Fruit fly (Drosophila melanogaster) whole organism, embryonic: ENCODE measurements around the gene CG32320.

Source experiments
- CG11247 ChIP-seq: fragments of 200-800 bp; sonication (Bioruptor generic); IDR thresholded peaks from 2 replicates; pipeline ENCODE4 v1.3.6; 2022; ENCODE audit warnings: missing biosample characterization, missing genetic modification characterization
- CG11398 ChIP-seq: fragments of 200-800 bp; sonication (Bioruptor generic); optimal IDR thresholded peaks from 2 replicates; lab custom pipeline; 2016; ENCODE audit warnings: missing biosample characterization, missing genetic modification characterization
- CG12391 ChIP-seq: fragments of 200-800 bp; sonication (Bioruptor generic); optimal IDR thresholded peaks from 3 replicates; lab custom pipeline; 2018; ENCODE audit warnings: missing biosample characterization, mild to moderate bottlenecking, missing genetic modification characterization, moderate library complexity
- CG12942 ChIP-seq: fragments of 200-800 bp; sonication (Bioruptor generic); optimal IDR thresholded peaks from 3 replicates; lab custom pipeline; 2016; ENCODE audit warnings: missing biosample characterization, missing genetic modification characterization
- CG13296 ChIP-seq: fragments of 200-800 bp; sonication (Bioruptor generic); optimal IDR thresholded peaks from 3 replicates; lab custom pipeline; 2018; ENCODE audit warnings: missing biosample characterization, mild to moderate bottlenecking, missing genetic modification characterization
- CG15269 ChIP-seq: fragments of 200-800 bp; sonication (Bioruptor generic); optimal IDR thresholded peaks from 2 replicates; lab custom pipeline; 2018; ENCODE audit warnings: missing biosample characterization, mild to moderate bottlenecking, missing genetic modification characterization, moderate library complexity
- CG15696 ChIP-seq: fragments of 200-800 bp; sonication (Bioruptor generic); optimal IDR thresholded peaks from 2 replicates; lab custom pipeline; 2019; ENCODE audit warnings: missing biosample characterization, mild to moderate bottlenecking, missing genetic modification characterization, moderate library complexity
- CG17912 ChIP-seq: fragments of 200-800 bp; sonication (Bioruptor generic); optimal IDR thresholded peaks from 2 replicates; lab custom pipeline; 2018; ENCODE audit warnings: missing biosample characterization, mild to moderate bottlenecking, missing genetic modification characterization
- CG2875 ChIP-seq: fragments of 200-800 bp; sonication (Bioruptor generic); optimal IDR thresholded peaks from 2 replicates; lab custom pipeline; 2017; ENCODE audit warnings: missing biosample characterization, mild to moderate bottlenecking, missing genetic modification characterization, missing genetic modification reagents
- CG31224 ChIP-seq: fragments of 200-800 bp; sonication (Bioruptor generic); IDR thresholded peaks from 2 replicates; pipeline ENCODE4 v1.3.6; 2022; ENCODE audit warnings: missing biosample characterization, missing genetic modification characterization
- CG3726 ChIP-seq: fragments of 200-800 bp; sonication (Bioruptor generic); IDR thresholded peaks from 3 replicates; pipeline ENCODE4, ENCODE4 v1.3.6; 2022; ENCODE audit warnings: missing biosample characterization, missing genetic modification characterization
- CG4617 ChIP-seq: fragments of 200-800 bp; sonication (Bioruptor generic); optimal IDR thresholded peaks from 3 replicates; lab custom pipeline; 2016; ENCODE audit warnings: missing biosample characterization, missing genetic modification characterization, borderline replicate concordance
- CG4854 ChIP-seq: fragments of 200-800 bp; sonication (Bioruptor generic); optimal IDR thresholded peaks from 2 replicates; lab custom pipeline; 2016; ENCODE audit warnings: missing biosample characterization, missing genetic modification characterization, inconsistent platforms
- CG5245 ChIP-seq: fragments of 200-800 bp; sonication (Bioruptor generic); optimal IDR thresholded peaks from 3 replicates; lab custom pipeline; 2016; ENCODE audit warnings: missing biosample characterization, missing genetic modification characterization
- CG6654 ChIP-seq: fragments of 200-800 bp; sonication (Bioruptor generic); optimal IDR thresholded peaks from 2 replicates; lab custom pipeline; 2017; ENCODE audit warnings: missing biosample characterization, mild to moderate bottlenecking, missing genetic modification characterization
- CG6765 ChIP-seq: fragments of 200-800 bp; sonication (Bioruptor generic); optimal IDR thresholded peaks from 3 replicates; lab custom pipeline; 2017; ENCODE audit warnings: missing biosample characterization, mild to moderate bottlenecking, missing genetic modification characterization
- CG7786 ChIP-seq: fragments of 200-800 bp; sonication (Bioruptor generic); optimal IDR thresholded peaks from 2 replicates; lab custom pipeline; 2016; ENCODE audit warnings: missing biosample characterization, missing genetic modification characterization
- CG7928 ChIP-seq: fragments of 200-800 bp; sonication (Bioruptor generic); optimal IDR thresholded peaks from 2 replicates; lab custom pipeline; 2017; ENCODE audit warnings: missing biosample characterization, mild to moderate bottlenecking, missing genetic modification characterization
- CG7963 ChIP-seq: fragments of 200-800 bp; sonication (Bioruptor generic); IDR thresholded peaks from 3 replicates; pipeline ENCODE4 v1.3.6; 2022; ENCODE audit warnings: missing biosample characterization, missing genetic modification characterization; ENCODE audit not compliant: partially characterized antibody
- CG7987 ChIP-seq: fragments of 200-800 bp; sonication (Bioruptor generic); optimal IDR thresholded peaks from 2 replicates; lab custom pipeline; 2018; ENCODE audit warnings: missing biosample characterization, mild to moderate bottlenecking, missing genetic modification characterization, moderate library complexity
- CG8388 ChIP-seq: fragments of 200-800 bp; sonication (Bioruptor generic); optimal IDR thresholded peaks from 2 replicates; lab custom pipeline; 2019; ENCODE audit warnings: missing biosample characterization, mild to moderate bottlenecking, missing genetic modification characterization, moderate library complexity
- Camta ChIP-seq: fragments of 200-800 bp; sonication (Bioruptor generic); optimal IDR thresholded peaks from 2 replicates; lab custom pipeline; 2016; ENCODE audit warnings: missing biosample characterization, missing genetic modification characterization
- CoRest ChIP-seq: fragments of 200-800 bp; sonication (Bioruptor generic); optimal IDR thresholded peaks from 3 replicates; lab custom pipeline; 2018; ENCODE audit warnings: missing biosample characterization, mild to moderate bottlenecking, missing genetic modification characterization, moderate library complexity
- Dbx ChIP-seq: fragments of 200-800 bp; sonication (Bioruptor generic); IDR thresholded peaks from 3 replicates; pipeline ENCODE4 v1.3.6; 2022; ENCODE audit warnings: missing biosample characterization, missing genetic modification characterization
- Dfd ChIP-seq, 2 experiments: fragments of >200 bp; optimal IDR thresholded peaks; 2 replicates each; lab custom pipeline; 2017; ENCODE audit warnings: missing biosample characterization in 2 of 2, missing genetic modification characterization in 2 of 2
- Dip2 ChIP-seq: fragments of 200-800 bp; sonication (Bioruptor generic); IDR thresholded peaks from 2 replicates; pipeline ENCODE4 v1.3.6; 2022; ENCODE audit warnings: missing biosample characterization, missing genetic modification characterization
- Eip74EF ChIP-seq, 2 experiments: fragments of 200-800 bp in 1 of 2; fragments of >200 bp in 1 of 2; sonication (Bioruptor generic) in 1 of 2; optimal IDR thresholded peaks; 2 replicates each; lab custom pipeline; 2017 to 2019; ENCODE audit warnings: missing biosample characterization in 2 of 2, missing genetic modification characterization in 2 of 2, mild to moderate bottlenecking in 1 of 2, moderate library complexity in 1 of 2
- Gug ChIP-seq: fragments of 200-800 bp; sonication (Bioruptor generic); IDR thresholded peaks from 4 replicates; pipeline ENCODE4 v1.3.6; 2022; ENCODE audit warnings: missing biosample characterization, missing genetic modification characterization
- HHEX ChIP-seq: fragments of 200-800 bp; sonication (Bioruptor generic); optimal IDR thresholded peaks from 3 replicates; lab custom pipeline; 2017; ENCODE audit warnings: missing biosample characterization, mild to moderate bottlenecking, missing genetic modification characterization, missing genetic modification reagents
- Hr78 ChIP-seq, 2 experiments: fragments of 200-800 bp in 1 of 2; fragments of >200 bp in 1 of 2; sonication (Bioruptor generic) in 1 of 2; optimal IDR thresholded peaks; 2 replicates each; lab custom pipeline; 2017 to 2019; ENCODE audit warnings: missing biosample characterization in 2 of 2, missing genetic modification characterization in 2 of 2, mild to moderate bottlenecking in 1 of 2, moderate library complexity in 1 of 2
- Lim3 ChIP-seq: fragments of 200-800 bp; sonication (Bioruptor generic); IDR thresholded peaks from 2 replicates; pipeline ENCODE4 v1.3.6; 2022; ENCODE audit warnings: missing biosample characterization, missing genetic modification characterization
- Mes4 ChIP-seq: fragments of 200-800 bp; sonication (Bioruptor generic); optimal IDR thresholded peaks from 2 replicates; lab custom pipeline; 2016; ENCODE audit warnings: missing biosample characterization, missing genetic modification characterization
- Rx ChIP-seq: fragments of 200-800 bp; sonication (Bioruptor generic); IDR thresholded peaks from 2 replicates; pipeline ENCODE4 v1.3.6; 2022; ENCODE audit warnings: missing biosample characterization, missing genetic modification characterization
- Sry-β ChIP-seq: fragments of 200-800 bp; sonication (Bioruptor generic); optimal IDR thresholded peaks from 2 replicates; lab custom pipeline; 2018; ENCODE audit warnings: missing biosample characterization, mild to moderate bottlenecking, missing genetic modification characterization, moderate library complexity
- ac ChIP-seq: fragments of 200-800 bp; sonication (Bioruptor generic); optimal IDR thresholded peaks from 3 replicates; lab custom pipeline; 2017; ENCODE audit warnings: missing biosample characterization, mild to moderate bottlenecking, missing genetic modification characterization
- ash1 ChIP-seq: fragments of 200-800 bp; sonication (Bioruptor generic); optimal IDR thresholded peaks from 2 replicates; lab custom pipeline; 2018; ENCODE audit warnings: missing biosample characterization, mild to moderate bottlenecking, missing genetic modification characterization
- bsh ChIP-seq, 2 experiments: fragments of 200-800 bp; sonication (Bioruptor generic); optimal IDR thresholded peaks; 2 replicates each; lab custom pipeline; 2017 to 2018; ENCODE audit warnings: mild to moderate bottlenecking in 2 of 2, missing biosample characterization in 2 of 2, missing genetic modification characterization in 2 of 2, moderate library complexity in 1 of 2
- ci ChIP-seq: fragments of 200-800 bp; sonication (Bioruptor generic); IDR thresholded peaks from 3 replicates; pipeline ENCODE4 v1.3.6; 2022; ENCODE audit warnings: missing biosample characterization, missing genetic modification characterization
- da ChIP-seq: fragments of 200-800 bp; sonication (Bioruptor generic); optimal IDR thresholded peaks from 2 replicates; lab custom pipeline; 2016; ENCODE audit warnings: missing biosample characterization, missing genetic modification characterization
- esg ChIP-seq: fragments of 200-800 bp; sonication (Bioruptor generic); conservative IDR thresholded peaks from 2 replicates; pipeline ENCODE4 v1.3.6; 2022; ENCODE audit warnings: missing biosample characterization, missing genetic modification characterization
- fru ChIP-seq: fragments of >200 bp; optimal IDR thresholded peaks from 2 replicates; lab custom pipeline; 2017
- gem ChIP-seq: fragments of 200-800 bp; sonication (Bioruptor generic); optimal IDR thresholded peaks from 2 replicates; lab custom pipeline; 2019; ENCODE audit warnings: missing biosample characterization, mild to moderate bottlenecking, missing genetic modification characterization, moderate library complexity
- grn ChIP-seq: fragments of 200-800 bp; sonication (Bioruptor generic); optimal IDR thresholded peaks from 3 replicates; lab custom pipeline; 2017; ENCODE audit warnings: missing biosample characterization, missing genetic modification characterization
- lmd ChIP-seq: fragments of 200-800 bp; sonication (Bioruptor generic); IDR thresholded peaks from 2 replicates; pipeline ENCODE4 v1.3.6; 2022; ENCODE audit warnings: missing biosample characterization, missing genetic modification characterization
- org-1 ChIP-seq: fragments of 200-800 bp; sonication (Bioruptor generic); optimal IDR thresholded peaks from 2 replicates; lab custom pipeline; 2017; ENCODE audit warnings: missing biosample characterization, missing genetic modification characterization
- ranshi ChIP-seq: fragments of 200-800 bp; sonication (Bioruptor generic); IDR thresholded peaks from 2 replicates; pipeline ENCODE4 v1.3.6; 2022; ENCODE audit warnings: missing biosample characterization, missing genetic modification characterization
- sd ChIP-seq: fragments of 200-800 bp; sonication (Bioruptor generic); optimal IDR thresholded peaks from 3 replicates; lab custom pipeline; 2018; ENCODE audit warnings: missing biosample characterization, mild to moderate bottlenecking, missing genetic modification characterization, moderate library complexity
- ttk ChIP-seq: fragments of 200-800 bp; sonication (Bioruptor generic); IDR thresholded peaks from 2 replicates; pipeline ENCODE4 v2.1.2; 2022; ENCODE audit warnings: missing biosample characterization, missing genetic modification characterization
- twi ChIP-seq: fragments of 200-800 bp; optimal IDR thresholded peaks from 2 replicates; lab custom pipeline; 2019; ENCODE audit warnings: missing biosample characterization, mild to moderate bottlenecking, missing genetic modification characterization, moderate library complexity
- wor ChIP-seq: fragments of 200-800 bp; sonication (Bioruptor generic); IDR thresholded peaks from 2 replicates; pipeline ENCODE4 v1.3.6; 2022; ENCODE audit warnings: missing biosample characterization, missing genetic modification characterization
- yki ChIP-seq: fragments of >200 bp; optimal IDR thresholded peaks from 3 replicates; lab custom pipeline; 2018

The CG32320 gene

DNA sequence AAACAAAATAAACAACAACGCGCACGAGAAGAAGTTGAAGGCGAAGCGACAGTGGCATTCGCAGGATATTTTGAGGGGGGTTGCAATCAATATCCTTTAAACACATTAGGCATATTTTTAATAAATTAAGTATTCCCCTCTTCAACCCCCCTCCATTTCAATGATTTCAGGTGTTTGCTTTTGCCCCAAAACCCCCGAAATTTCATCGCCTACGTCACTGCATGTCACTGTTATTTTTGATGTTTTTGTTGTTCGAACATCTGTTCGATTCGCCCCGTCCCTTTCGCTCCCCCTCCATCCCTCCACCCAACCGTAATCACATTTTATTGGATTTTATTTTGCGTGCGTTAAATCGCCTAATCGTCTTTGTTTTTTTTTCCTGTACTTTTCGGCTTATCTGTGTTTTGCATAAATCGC, 30.2 kb upstream of the CG32320 start (continued):
- TF ChIP-seq CG12391 (tag; lab: Kevin White, UChicago) = peak; percentile 69
- TF ChIP-seq CG6765 (GFP tag; lab: Kevin White, UChicago) = no peak
- peak; percentile 68 for TF ChIP-seq CoRest
- TF ChIP-seq CG12942 (GFP tag; lab: Kevin White, UChicago) = peak; percentile 70
- TF ChIP-seq Dbx (GFP tag; lab: Robert Waterston, UW) = peak; percentile 84
- TF ChIP-seq CG11247 (GFP tag; lab: Robert Waterston, UW) = peak; percentile 81
- TF ChIP-seq CG7987 (GFP tag; lab: Kevin White, UChicago) = no peak
- peak in 1 of 2 experiments; percentile 78 for TF ChIP-seq bsh (GFP tag; optimal IDR thresholded peaks at IDR 0.05; lab: Kevin White, UChicago)
- TF ChIP-seq twi (tag; lab: Kevin White, UChicago) = peak; percentile 77
- TF ChIP-seq grn = peak; percentile 34
- peak; percentile 66 for TF ChIP-seq CG7786 (GFP tag; lab: Kevin White, UChicago)
- peak; percentile 85 for TF ChIP-seq CG15696 (tag; lab: Kevin White, UChicago)
- TF ChIP-seq ac (GFP tag; lab: Kevin White, UChicago) = peak; percentile 78
- peak; percentile 75 for TF ChIP-seq Camta (GFP tag; lab: Kevin White, UChicago)
- TF ChIP-seq fru (lab: Kevin White, UChicago) = no peak
- peak; percentile 68 for TF ChIP-seq ttk (GFP tag; lab: Robert Waterston, UW)
- no peak for TF ChIP-seq ash1 (GFP tag; lab: Kevin White, UChicago)
- peak; percentile 65 for TF ChIP-seq Mes4 (GFP tag; lab: Kevin White, UChicago)
- TF ChIP-seq CG8388 = peak; percentile 54
- no peak for TF ChIP-seq CG7963 (GFP tag; lab: Robert Waterston, UW)
- TF ChIP-seq CG4617 (GFP tag; lab: Kevin White, UChicago) = peak; percentile 46
- TF ChIP-seq CG17912 (GFP tag; lab: Kevin White, UChicago) = no peak
- TF ChIP-seq HHEX = peak; percentile 82
- TF ChIP-seq Sry-β (GFP tag; lab: Kevin White, UChicago) = no peak
- TF ChIP-seq Dfd (GFP tag; optimal IDR thresholded peaks at IDR 0.05; lab: Kevin White, UChicago) = no peak
- peak; percentile 89 for TF ChIP-seq lmd
- peak; percentile 57 for TF ChIP-seq CG11398
- TF ChIP-seq Eip74EF (GFP tag; optimal IDR thresholded peaks at IDR 0.05; lab: Kevin White, UChicago) = peak in 1 of 2 experiments; percentile 25
- TF ChIP-seq Lim3 = no peak
- TF ChIP-seq CG31224 (GFP tag; lab: Robert Waterston, UW) = peak; percentile 74
- TF ChIP-seq Gug (GFP tag; lab: Robert Waterston, UW) = peak; percentile 93
- TF ChIP-seq CG3726 = peak; percentile 87
- TF ChIP-seq org-1 (GFP tag; lab: Kevin White, UChicago) = peak; percentile 75
- peak; percentile 48 for TF ChIP-seq CG2875 (GFP tag; lab: Kevin White, UChicago)
- peak; percentile 72 for TF ChIP-seq CG15269
- TF ChIP-seq da (GFP tag; lab: Kevin White, UChicago) = peak; percentile 66
- peak; percentile 92 for TF ChIP-seq ci
- peak; percentile 90 for TF ChIP-seq ranshi (GFP tag; lab: Robert Waterston, UW)
- TF ChIP-seq esg = peak; percentile 86
- peak; percentile 49 for TF ChIP-seq wor (GFP tag; lab: Robert Waterston, UW)
- peak; percentile 49 for TF ChIP-seq sd (tag; lab: Kevin White, UChicago)
- TF ChIP-seq Hr78 (GFP tag; optimal IDR thresholded peaks at IDR 0.05; lab: Kevin White, UChicago) = peak in 1 of 2 experiments; percentile 6
- peak; percentile 20 for TF ChIP-seq CG7928 (GFP tag; lab: Kevin White, UChicago)
- no peak for TF ChIP-seq Dip2 (GFP tag; lab: Robert Waterston, UW)
- peak; percentile 40 for TF ChIP-seq CG5245 (GFP tag; lab: Kevin White, UChicago)
- no peak for TF ChIP-seq yki (lab: Kevin White, UChicago)
- TF ChIP-seq CG4854 = peak; percentile 22
- peak; percentile 61 for TF ChIP-seq CG13296
- peak; percentile 81 for TF ChIP-seq Rx (GFP tag; lab: Robert Waterston, UW)
- peak; percentile 84 for TF ChIP-seq gem
- TF ChIP-seq CG6654 (GFP tag; lab: Kevin White, UChicago) = peak; percentile 27
